Worm (Caenorhabditis elegans) whole organism, L3 larva: ENCODE data around the gene frg-1.

Experiments
- R02D3.7 ChIP-seq: fragments of 150-350 bp; optimal IDR thresholded peaks from 2 replicates; lab custom pipeline; 2014; ENCODE audit warnings: missing biosample characterization, missing genetic modification characterization
- ZK546.5 ChIP-seq: sonication (generic microtip); optimal IDR thresholded peaks from 2 replicates; lab custom pipeline; 2017; ENCODE audit warnings: missing biosample characterization, missing genetic modification characterization
- aly-2 ChIP-seq: fragments of 150-350 bp; optimal IDR thresholded peaks from 2 replicates; lab custom pipeline; 2014; ENCODE audit warnings: missing biosample characterization, missing genetic modification characterization
- ceh-16 ChIP-seq: sonication (generic microtip); optimal IDR thresholded peaks from 2 replicates; lab custom pipeline; 2017; ENCODE audit warnings: missing biosample characterization, missing genetic modification characterization
- ceh-28 ChIP-seq: fragments of 150-350 bp; optimal IDR thresholded peaks from 2 replicates; lab custom pipeline; 2014; ENCODE audit warnings: missing biosample characterization, missing genetic modification reagents, missing genetic modification characterization
- ceh-82 ChIP-seq: fragments of 150-350 bp; optimal IDR thresholded peaks from 2 replicates; lab custom pipeline; 2014; ENCODE audit warnings: missing biosample characterization, missing genetic modification characterization
- ceh-9 ChIP-seq: sonication (generic microtip); optimal IDR thresholded peaks from 2 replicates; lab custom pipeline; 2018; ENCODE audit warnings: missing biosample characterization, missing genetic modification characterization
- egl-27 ChIP-seq: sonication (generic microtip); optimal IDR thresholded peaks from 4 replicates; lab custom pipeline; 2017; ENCODE audit warnings: missing biosample characterization, missing genetic modification reagents, missing genetic modification characterization
- egl-5 ChIP-seq: fragments of 150-350 bp; optimal IDR thresholded peaks from 2 replicates; lab custom pipeline; 2017; ENCODE audit warnings: missing biosample characterization, missing genetic modification reagents, missing genetic modification characterization, inconsistent platforms
- elt-1 ChIP-seq: fragments of 150-350 bp; optimal IDR thresholded peaks from 2 replicates; lab custom pipeline; 2014; ENCODE audit warnings: missing biosample characterization, missing genetic modification characterization
- elt-2 ChIP-seq: sonication (generic microtip); optimal IDR thresholded peaks from 2 replicates; lab custom pipeline; 2016; ENCODE audit warnings: missing genetic modification reagents, mild to moderate bottlenecking, missing genetic modification characterization, missing compliant biosample characterization
- elt-3 ChIP-seq, 3 experiments: fragments of 150-350 bp in 1 of 3; sonication (generic microtip) in 2 of 3; optimal IDR thresholded peaks; 2 replicates in 2 of 3; 4 replicates in 1 of 3; lab custom pipeline; 2014 to 2017; ENCODE audit warnings: missing biosample characterization in 3 of 3, missing genetic modification characterization in 3 of 3
- eor-1 ChIP-seq, 2 experiments: fragments of 150-350 bp; optimal IDR thresholded peaks; 2 replicates each; lab custom pipeline; 2014 to 2018; ENCODE audit warnings: missing biosample characterization in 2 of 2, missing genetic modification characterization in 2 of 2
- hmg-11 ChIP-seq: sonication (generic microtip); optimal IDR thresholded peaks from 2 replicates; lab custom pipeline; 2016; ENCODE audit warnings: missing genetic modification characterization, missing compliant biosample characterization
- lin-15B ChIP-seq: fragments of 150-350 bp; optimal IDR thresholded peaks from 2 replicates; lab custom pipeline; 2014; ENCODE audit warnings: missing biosample characterization, missing genetic modification characterization
- lin-39 ChIP-seq: fragments of 150-350 bp; optimal IDR thresholded peaks from 2 replicates; lab custom pipeline; 2018; ENCODE audit warnings: missing biosample characterization, missing genetic modification reagents, missing genetic modification characterization
- lsy-12 ChIP-seq: sonication (generic microtip); optimal IDR thresholded peaks from 2 replicates; lab custom pipeline; 2016; ENCODE audit warnings: mild to moderate bottlenecking, missing genetic modification characterization, missing compliant biosample characterization
- mdl-1 ChIP-seq: fragments of 150-350 bp; optimal IDR thresholded peaks from 2 replicates; lab custom pipeline; 2014; ENCODE audit warnings: missing biosample characterization, missing genetic modification characterization
- nfya-1 ChIP-seq: sonication (generic microtip); optimal IDR thresholded peaks from 2 replicates; lab custom pipeline; 2017; ENCODE audit warnings: missing genetic modification characterization, mild to moderate bottlenecking, missing compliant biosample characterization, antibody characterized with exemption, moderate library complexity; ENCODE audit not compliant: insufficient read depth
- nhr-11 ChIP-seq: fragments of 150-350 bp; optimal IDR thresholded peaks from 2 replicates; lab custom pipeline; 2014; ENCODE audit warnings: missing biosample characterization, missing genetic modification characterization
- nhr-12 ChIP-seq: fragments of 150-350 bp; optimal IDR thresholded peaks from 2 replicates; lab custom pipeline; 2014; ENCODE audit warnings: missing biosample characterization, missing genetic modification characterization
- nhr-23 ChIP-seq: fragments of 150-350 bp; optimal IDR thresholded peaks from 2 replicates; lab custom pipeline; 2014; ENCODE audit warnings: missing biosample characterization, missing genetic modification reagents, missing genetic modification characterization
- nhr-25 ChIP-seq: sonication (generic microtip); optimal IDR thresholded peaks from 2 replicates; lab custom pipeline; 2017; ENCODE audit warnings: missing biosample characterization, missing genetic modification characterization
- nhr-67 ChIP-seq: fragments of 150-350 bp; optimal IDR thresholded peaks from 2 replicates; lab custom pipeline; 2014; ENCODE audit warnings: missing biosample characterization, missing genetic modification characterization
- nhr-76 ChIP-seq: fragments of 150-350 bp; sonication (generic microtip); optimal IDR thresholded peaks from 5 replicates; lab custom pipeline; 2014; ENCODE audit warnings: missing biosample characterization, missing genetic modification characterization
- nhr-77 ChIP-seq: fragments of 150-350 bp; optimal IDR thresholded peaks from 2 replicates; lab custom pipeline; 2014; ENCODE audit warnings: missing biosample characterization, missing genetic modification characterization
- pha-4 ChIP-seq: fragments of 150-350 bp; optimal IDR thresholded peaks from 2 replicates; lab custom pipeline; 2014; ENCODE audit warnings: missing biosample characterization, missing genetic modification reagents, missing genetic modification characterization
- pqm-1 ChIP-seq: fragments of 150-350 bp; optimal IDR thresholded peaks from 2 replicates; lab custom pipeline; 2017; ENCODE audit warnings: missing biosample characterization, missing genetic modification characterization, inconsistent platforms
- skn-1 ChIP-seq: fragments of 150-350 bp; optimal IDR thresholded peaks from 2 replicates; lab custom pipeline; 2014; ENCODE audit warnings: missing biosample characterization, missing genetic modification characterization
- snpc-4 ChIP-seq: fragments of 150-350 bp; optimal IDR thresholded peaks from 2 replicates; lab custom pipeline; 2014; ENCODE audit warnings: missing biosample characterization, missing genetic modification characterization
- tbx-2 ChIP-seq: sonication (generic microtip); optimal IDR thresholded peaks from 2 replicates; lab custom pipeline; 2016; ENCODE audit warnings: mild to moderate bottlenecking, missing genetic modification characterization, missing compliant biosample characterization
- unc-62 ChIP-seq: fragments of 150-350 bp; sonication (generic microtip); optimal IDR thresholded peaks from 4 replicates; lab custom pipeline; 2014; ENCODE audit warnings: missing biosample characterization, missing genetic modification reagents, missing genetic modification characterization
- zag-1 ChIP-seq: fragments of 150-350 bp; optimal IDR thresholded peaks from 2 replicates; lab custom pipeline; 2014; ENCODE audit warnings: missing biosample characterization, missing genetic modification characterization

Gene frg-1

ce11 chrIII:13018619-13019018 lies 39.7 kb downstream of the frg-1 start, which contains the start of gene col-98:
Gene col-98 (plus strand): TSS chrIII:13019008.
- no peak for TF ChIP-seq eor-1 (tag; optimal IDR thresholded peaks at IDR 0.05; lab: Kevin White, UChicago)
- TF ChIP-seq nhr-23: peak; percentile 41
- TF ChIP-seq pqm-1 (tag; lab: Kevin White, UChicago): no peak
- TF ChIP-seq, all 47 proteins: peak for 1

ce11 chrIII:13019547-13020098 lies 40.7 kb downstream of the frg-1 start:
- TF ChIP-seq nhr-25: no peak
- no peak for TF ChIP-seq egl-27 (tag; lab: Kevin White, UChicago)
- TF ChIP-seq ceh-28 (tag; lab: Kevin White, UChicago): no peak
- TF ChIP-seq ceh-82: no peak
- no peak for TF ChIP-seq ceh-9
- no peak for TF ChIP-seq nhr-23
- no peak for TF ChIP-seq lsy-12
- no peak for TF ChIP-seq elt-3 (tag; optimal IDR thresholded peaks at IDR 0.05; lab: Kevin White, UChicago)
- TF ChIP-seq lin-39 (tag; lab: Kevin White, UChicago): no peak
- TF ChIP-seq pqm-1 (tag; lab: Kevin White, UChicago): no peak
- no peak for TF ChIP-seq skn-1 (tag; lab: Kevin White, UChicago)
- no peak for TF ChIP-seq ZK546.5 (tag; lab: Kevin White, UChicago)
- TF ChIP-seq elt-1 (tag; lab: Kevin White, UChicago): no peak
- TF ChIP-seq eor-1 (tag; optimal IDR thresholded peaks at IDR 0.05; lab: Kevin White, UChicago): no peak
- TF ChIP-seq nhr-76: no peak
- TF ChIP-seq unc-62 (GFP tag; lab: Kevin White, UChicago): no peak
- no peak for TF ChIP-seq egl-5 (tag; lab: Kevin White, UChicago)

- TF ChIP-seq hmg-11 (tag; lab: Kevin White, UChicago): no peak
- no peak for TF ChIP-seq R02D3.7 (tag; lab: Kevin White, UChicago)
- no peak for TF ChIP-seq nhr-12 (tag; lab: Kevin White, UChicago)
- no peak for TF ChIP-seq ceh-28 (tag; lab: Kevin White, UChicago)
- TF ChIP-seq nhr-23: no peak
- TF ChIP-seq snpc-4 (tag; lab: Kevin White, UChicago): no peak
- TF ChIP-seq skn-1 (tag; lab: Kevin White, UChicago): no peak
- TF ChIP-seq lin-39 (tag; lab: Kevin White, UChicago): no peak
- TF ChIP-seq egl-5 (tag; lab: Kevin White, UChicago): no peak
- no peak for TF ChIP-seq mdl-1 (tag; lab: Kevin White, UChicago)
- TF ChIP-seq tbx-2: no peak
- no peak for TF ChIP-seq elt-2
- no peak for TF ChIP-seq lin-15B
- no peak for TF ChIP-seq nfya-1 (tag; lab: Kevin White, UChicago)
- TF ChIP-seq nhr-11 (tag; lab: Kevin White, UChicago): no peak
- no peak for TF ChIP-seq aly-2 (tag; lab: Kevin White, UChicago)
- TF ChIP-seq nhr-25: no peak
- no peak for TF ChIP-seq egl-27 (tag; lab: Kevin White, UChicago)
Observed at ce11 chrIII:13020741-13021140, 41.8 kb downstream of the frg-1 start, which contains the start of gene cyp-13A11. Gene cyp-13A11 (plus strand): TSS chrIII:13021006.

ce11 chrIII:13024281-13024680 lies 45.3 kb downstream of the frg-1 start, which contains the start of gene cyp-13A12:
Gene cyp-13A12 (plus strand): TSS chrIII:13024547.
- TF ChIP-seq elt-2: peak; percentile 46
- no peak for TF ChIP-seq ceh-16 (tag; lab: Kevin White, UChicago)
- TF ChIP-seq eor-1 (tag; optimal IDR thresholded peaks at IDR 0.05; lab: Kevin White, UChicago): no peak
- peak; percentile 7 for TF ChIP-seq pha-4 (tag; lab: Kevin White, UChicago)
- peak; percentile 59 for TF ChIP-seq pqm-1 (tag; lab: Kevin White, UChicago)
- TF ChIP-seq nhr-77 (tag; lab: Kevin White, UChicago): no peak

ce11 chrIII:13027949-13028348 lies 49.0 kb downstream of the frg-1 start:
- TF ChIP-seq unc-62 (GFP tag; lab: Kevin White, UChicago): no peak

ce11 chrIII:13029608-13030007 lies 50.6 kb downstream of the frg-1 start, which contains the start of gene F14F7.4:
Gene F14F7.4 (minus strand): TSS chrIII:13029708.
- no peak for TF ChIP-seq ceh-9
- TF ChIP-seq zag-1 (tag; lab: Kevin White, UChicago): no peak
- no peak for TF ChIP-seq nhr-77 (tag; lab: Kevin White, UChicago)
- no peak for TF ChIP-seq ZK546.5 (tag; lab: Kevin White, UChicago)
- TF ChIP-seq nhr-67 (tag; lab: Kevin White, UChicago): no peak
- no peak for TF ChIP-seq elt-2
- TF ChIP-seq lin-39 (tag; lab: Kevin White, UChicago): no peak
- no peak for TF ChIP-seq snpc-4 (tag; lab: Kevin White, UChicago)
- TF ChIP-seq nhr-11 (tag; lab: Kevin White, UChicago): no peak
- TF ChIP-seq nhr-25: no peak
- TF ChIP-seq tbx-2: no peak
- no peak for TF ChIP-seq nhr-76
- TF ChIP-seq ceh-82: no peak
- no peak for TF ChIP-seq egl-5 (tag; lab: Kevin White, UChicago)
- TF ChIP-seq nhr-23: no peak
- TF ChIP-seq, all 47 proteins: peak for 0
